Worm (Caenorhabditis elegans) whole organism, midembryonic: ENCODE results near the gene srw-36.

Source experiments
- T22C8.4 ChIP-seq: fragments of 200-800 bp; sonication (Bioruptor generic); IDR thresholded peaks from 2 replicates; pipeline ENCODE4 v1.3.6; 2022; ENCODE audit warnings: missing genetic modification characterization, missing compliant biosample characterization
- cog-1 ChIP-seq: sonication (generic microtip); optimal IDR thresholded peaks from 2 replicates; lab custom pipeline; 2016; ENCODE audit warnings: missing genetic modification characterization, missing compliant biosample characterization
- flt-1 ChIP-seq: fragments of 200-800 bp; sonication (Bioruptor generic); IDR thresholded peaks from 2 replicates; pipeline ENCODE4 v1.3.6; 2022; ENCODE audit warnings: missing genetic modification characterization, missing compliant biosample characterization
- klf-2 ChIP-seq: fragments of 200-800 bp; sonication (Bioruptor generic); conservative IDR thresholded peaks from 2 replicates; pipeline ENCODE4 v1.3.6; 2022; ENCODE audit warnings: missing genetic modification reagents, missing genetic modification characterization, missing compliant biosample characterization
- med-1 ChIP-seq: sonication (generic microtip); optimal IDR thresholded peaks from 2 replicates; lab custom pipeline; 2017; ENCODE audit warnings: missing genetic modification characterization, mild to moderate bottlenecking, missing compliant biosample characterization, antibody characterized with exemption, missing genetic modification reagents; ENCODE audit not compliant: insufficient read depth
- ref-1 ChIP-seq: fragments of 200-800 bp; sonication (Bioruptor generic); conservative IDR thresholded peaks from 2 replicates; pipeline ENCODE4 v1.3.6; 2022; ENCODE audit warnings: missing genetic modification reagents, missing genetic modification characterization, missing compliant biosample characterization
- tab-1 ChIP-seq: fragments of 200-800 bp; sonication (Bioruptor generic); IDR thresholded peaks from 2 replicates; pipeline ENCODE4 v1.3.6; 2022; ENCODE audit warnings: missing genetic modification characterization, missing compliant biosample characterization
- ztf-23 ChIP-seq: fragments of 200-800 bp; sonication (Bioruptor generic); IDR thresholded peaks from 2 replicates; pipeline ENCODE4 v1.3.6; 2022; ENCODE audit warnings: missing genetic modification reagents, missing genetic modification characterization, missing compliant biosample characterization
- ztf-29 ChIP-seq: fragments of 200-800 bp; sonication (Bioruptor generic); IDR thresholded peaks from 2 replicates; pipeline ENCODE4 v1.3.6; 2022; ENCODE audit warnings: missing genetic modification reagents, missing genetic modification characterization, missing compliant biosample characterization

srw-36 gene

DNA sequence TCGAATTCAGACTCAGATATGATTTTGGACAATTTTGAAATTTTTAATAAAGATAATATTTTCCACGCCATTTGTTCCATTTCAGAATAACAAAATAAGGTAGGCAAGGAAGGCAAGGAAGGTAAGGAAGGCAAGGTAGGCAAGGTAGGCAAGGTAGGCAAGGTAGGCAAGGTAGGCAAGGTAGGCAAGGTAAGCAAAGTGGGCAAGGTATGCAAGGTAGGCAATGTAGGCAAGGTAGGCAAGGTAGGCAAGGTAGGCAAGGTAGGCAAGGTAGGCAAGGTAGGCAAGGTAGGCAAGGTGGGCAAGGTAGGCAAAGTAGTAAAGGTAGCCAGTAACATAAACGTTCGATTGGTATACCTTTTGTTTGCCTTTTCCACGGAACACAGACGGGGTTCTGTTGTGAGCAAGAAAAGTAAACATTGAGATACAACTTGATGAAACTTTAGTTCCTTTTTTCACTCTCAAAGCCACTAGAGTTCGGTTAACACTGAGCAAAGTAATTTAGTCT lies 16.8 kb downstream of the srw-36 start, which contains the start of gene Y70C5C.1:
Gene Y70C5C.1, plus strand, starts transcription at position 458 of the 508 bp plus-strand sequence.
- TF ChIP-seq ztf-23 (GFP tag; lab: Robert Waterston, UW) (peak; percentile 67), flt-1 (GFP tag; lab: Robert Waterston, UW) (peak; percentile 73; the same call in 1 of the 2 replicates), med-1 (no peak)

DNA sequence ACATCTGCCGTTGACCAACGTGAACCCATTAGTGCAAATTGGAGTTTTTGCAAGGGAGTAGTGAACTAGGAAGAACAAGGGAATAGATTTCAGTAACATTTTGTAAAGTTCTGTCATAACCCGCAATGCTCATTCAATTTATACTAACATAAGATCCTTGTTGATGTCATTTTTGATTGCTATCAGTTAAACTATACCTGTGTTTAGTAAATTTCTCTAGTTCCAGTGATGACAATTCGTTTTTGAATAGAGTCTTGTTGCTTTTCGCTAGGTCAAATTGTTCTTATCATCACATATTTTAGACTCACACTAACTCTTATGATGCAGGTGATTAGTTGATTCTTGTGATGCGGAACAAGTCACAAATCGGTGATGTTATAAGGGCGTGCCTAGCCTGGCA lies 23.6 kb downstream of the srw-36 start, which contains the start of gene clec-9:
Gene clec-9, minus strand, starts transcription at position 101 of the 400 bp plus-strand sequence.
- no peak for TF ChIP-seq tab-1
- no peak for TF ChIP-seq T22C8.4
- no peak for TF ChIP-seq ztf-23 (GFP tag; lab: Robert Waterston, UW)
- TF ChIP-seq klf-2 (GFP tag; lab: Robert Waterston, UW) = no peak
- no peak for TF ChIP-seq ztf-29 (GFP tag; lab: Robert Waterston, UW)
- TF ChIP-seq med-1 = no peak

DNA sequence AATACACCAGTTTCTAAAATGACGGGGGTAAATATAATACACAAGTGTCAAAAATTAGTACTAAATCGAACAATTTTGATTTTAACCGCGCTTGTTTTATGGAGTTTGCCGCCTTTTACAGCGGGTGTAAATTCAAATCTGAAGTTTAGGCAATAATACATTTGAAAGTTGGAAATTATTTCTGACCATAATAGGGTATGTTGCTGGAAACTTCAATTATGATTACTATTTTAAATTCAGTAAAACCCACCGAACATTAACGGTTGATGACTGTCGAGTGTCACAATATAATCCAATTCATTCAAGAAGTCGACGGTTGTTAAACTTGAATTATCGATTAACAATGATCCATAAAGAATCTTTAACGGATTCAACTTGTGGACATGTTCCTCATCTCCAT lies 30.8 kb downstream of the srw-36 start:
- no peak for TF ChIP-seq ztf-23 (GFP tag; lab: Robert Waterston, UW)
- no peak for TF ChIP-seq klf-2 (GFP tag; lab: Robert Waterston, UW)
- no peak for TF ChIP-seq cog-1
- TF ChIP-seq T22C8.4 = no peak
- no peak for TF ChIP-seq ztf-29 (GFP tag; lab: Robert Waterston, UW)
- no peak for TF ChIP-seq tab-1
- no peak for TF ChIP-seq flt-1 (GFP tag; lab: Robert Waterston, UW)
- no peak for TF ChIP-seq med-1
- no peak for TF ChIP-seq ref-1 (GFP tag; lab: Robert Waterston, UW)

DNA sequence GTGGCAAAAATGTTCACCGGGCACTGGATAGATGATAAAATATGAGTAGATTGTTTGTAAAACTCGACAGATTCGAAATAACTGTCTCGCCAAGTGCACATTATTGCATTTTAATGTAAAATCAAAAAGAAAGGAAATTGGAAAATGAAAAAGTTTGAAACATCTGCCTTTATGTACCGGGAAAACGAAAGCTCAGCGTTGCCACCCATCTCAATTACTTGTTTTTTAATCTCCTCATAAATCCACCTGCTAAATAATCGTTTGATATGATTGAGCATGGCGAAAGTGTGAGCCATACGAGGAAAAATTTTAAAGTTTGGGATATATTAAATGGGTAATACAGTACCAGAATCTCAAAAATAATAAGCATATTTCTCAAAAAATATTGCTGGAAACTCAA lies 33.6 kb downstream of the srw-36 start, which contains the start of gene srh-137:
Gene srh-137, minus strand, starts transcription at position 101 of the 400 bp plus-strand sequence.
- TF ChIP-seq T22C8.4 (no peak), ref-1 (GFP tag; lab: Robert Waterston, UW) (no peak), med-1 (no peak), flt-1 (GFP tag; lab: Robert Waterston, UW) (no peak), cog-1 (no peak), tab-1 (no peak), ztf-23 (GFP tag; lab: Robert Waterston, UW) (no peak), klf-2 (GFP tag; lab: Robert Waterston, UW) (no peak), ztf-29 (GFP tag; lab: Robert Waterston, UW) (no peak)

DNA sequence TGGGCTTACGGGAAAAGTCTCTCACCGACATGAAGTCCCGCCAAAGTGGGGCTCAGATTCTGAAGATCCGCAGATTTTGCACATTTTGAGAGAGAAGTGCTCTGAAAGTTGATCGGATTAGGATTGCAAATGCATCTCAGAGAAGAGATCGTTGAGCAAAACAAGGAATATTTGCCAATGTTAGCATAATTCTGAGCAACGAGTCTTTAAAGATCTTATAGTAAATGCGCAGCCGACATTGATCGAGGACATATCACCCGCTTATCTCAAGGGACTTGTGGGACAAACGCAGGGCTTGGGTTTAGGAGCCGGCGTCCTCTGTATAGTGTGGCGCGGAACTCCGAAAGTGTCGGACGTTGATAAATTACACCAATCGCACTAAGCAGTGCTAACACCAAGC lies 40.8 kb downstream of the srw-36 start, which contains the start of gene nhr-112:
Gene nhr-112, minus strand, starts transcription at position 101 of the 400 bp plus-strand sequence.
- TF ChIP-seq klf-2 (GFP tag; lab: Robert Waterston, UW) (no peak), cog-1 (no peak), med-1 (no peak), tab-1 (no peak), flt-1 (GFP tag; lab: Robert Waterston, UW) (no peak), T22C8.4 (no peak), ztf-29 (GFP tag; lab: Robert Waterston, UW) (no peak), ztf-23 (GFP tag; lab: Robert Waterston, UW) (no peak), ref-1 (GFP tag; lab: Robert Waterston, UW) (no peak)

DNA sequence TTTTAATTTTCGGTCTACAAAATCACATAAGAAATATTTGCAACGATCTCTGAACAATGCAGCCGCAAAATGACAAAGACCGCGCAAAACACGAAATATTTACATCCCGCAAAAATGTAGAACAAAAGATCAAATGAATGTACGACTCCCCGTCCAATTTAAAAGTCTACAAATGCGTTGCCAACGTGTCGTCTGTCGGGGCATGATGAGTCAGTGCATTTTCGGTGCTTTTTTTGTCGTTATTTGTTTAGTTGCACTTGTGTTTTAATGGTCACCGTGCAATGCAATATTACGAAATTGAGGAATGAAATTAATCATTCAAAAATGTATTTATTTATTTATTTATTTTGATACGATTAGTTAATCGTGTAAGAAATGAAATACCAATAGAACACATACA lies 41.6 kb downstream of the srw-36 start:
- TF ChIP-seq klf-2 (GFP tag; lab: Robert Waterston, UW) = no peak
- no peak for TF ChIP-seq ztf-29 (GFP tag; lab: Robert Waterston, UW)
- TF ChIP-seq cog-1 = no peak
- TF ChIP-seq flt-1 (GFP tag; lab: Robert Waterston, UW) = no peak

DNA sequence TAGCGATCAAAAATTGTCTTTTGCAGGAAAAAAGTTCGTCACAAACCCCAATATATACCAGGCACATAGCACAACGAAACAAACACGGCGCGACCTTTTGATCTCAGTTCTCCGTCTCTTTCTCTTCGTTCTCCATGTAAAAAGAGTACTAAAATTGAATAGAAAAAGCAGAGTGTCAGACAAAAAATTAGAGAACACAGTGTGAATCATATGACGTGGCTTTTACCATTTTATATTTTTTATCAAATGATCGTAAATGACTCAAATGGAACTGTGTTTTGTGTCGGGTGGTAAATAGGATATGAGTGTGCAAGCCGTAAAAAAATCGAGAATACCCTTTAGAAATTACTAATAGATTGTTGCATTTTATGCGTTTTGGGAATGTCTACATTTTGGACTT lies 43.0 kb downstream of the srw-36 start:
- TF ChIP-seq med-1 (no peak), ref-1 (GFP tag; lab: Robert Waterston, UW) (no peak), klf-2 (GFP tag; lab: Robert Waterston, UW) (no peak), T22C8.4 (no peak), ztf-23 (GFP tag; lab: Robert Waterston, UW) (no peak), tab-1 (no peak), ztf-29 (GFP tag; lab: Robert Waterston, UW) (no peak), cog-1 (no peak), flt-1 (GFP tag; lab: Robert Waterston, UW) (no peak)

DNA sequence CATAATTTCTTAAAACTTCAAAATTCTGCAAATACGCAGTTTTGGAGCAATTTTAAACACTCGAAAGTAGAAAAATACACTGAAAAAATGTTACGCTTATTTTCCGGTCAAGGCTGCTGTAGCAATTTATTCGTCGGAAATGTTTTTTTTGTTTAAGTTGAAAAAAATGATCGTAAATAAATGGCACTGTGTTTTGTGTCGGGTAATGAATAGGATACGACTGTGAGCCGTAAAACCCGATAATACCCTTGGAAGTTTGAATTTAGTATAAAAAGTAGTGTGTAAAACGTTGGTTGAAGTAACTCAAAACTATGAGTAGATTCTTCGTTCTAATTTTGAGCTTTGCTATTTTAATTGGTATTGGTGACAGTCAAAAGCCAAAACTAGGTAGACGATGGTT lies 43.9 kb downstream of the srw-36 start, which contains the start of gene T25E12.14:
Gene T25E12.14, plus strand, starts transcription at position 301 of the 400 bp plus-strand sequence.
- TF ChIP-seq klf-2 (GFP tag; lab: Robert Waterston, UW) (no peak), med-1 (no peak), flt-1 (GFP tag; lab: Robert Waterston, UW) (no peak), cog-1 (no peak), ztf-23 (GFP tag; lab: Robert Waterston, UW) (no peak), tab-1 (no peak), ztf-29 (GFP tag; lab: Robert Waterston, UW) (no peak), ref-1 (GFP tag; lab: Robert Waterston, UW) (no peak)

DNA sequence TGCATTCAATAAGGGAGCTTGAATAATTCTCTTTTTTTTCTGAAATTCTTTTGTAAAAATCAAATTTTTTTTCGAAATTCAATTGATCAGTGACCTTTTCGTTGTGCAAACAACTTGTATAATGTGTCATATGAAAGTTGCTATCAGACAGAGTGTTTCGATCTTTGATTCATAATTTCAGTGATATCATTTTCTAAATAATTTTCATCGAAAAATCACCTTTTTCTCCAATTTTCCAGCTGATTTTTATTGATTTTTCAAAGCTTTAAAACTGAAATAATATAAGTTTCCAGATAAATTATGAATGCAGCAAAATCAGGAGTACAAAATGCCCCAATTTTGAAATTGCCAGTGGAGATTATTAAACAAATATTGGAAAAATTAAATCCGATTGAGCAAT lies 45.4 kb downstream of the srw-36 start, which contains the start of gene fbxa-127:
Gene fbxa-127, plus strand, starts transcription at position 301 of the 400 bp plus-strand sequence.
- TF ChIP-seq flt-1 (GFP tag; lab: Robert Waterston, UW) (no peak), T22C8.4 (no peak), med-1 (no peak), ztf-23 (GFP tag; lab: Robert Waterston, UW) (no peak), ztf-29 (GFP tag; lab: Robert Waterston, UW) (no peak), tab-1 (no peak), klf-2 (GFP tag; lab: Robert Waterston, UW) (no peak), ref-1 (GFP tag; lab: Robert Waterston, UW) (no peak), cog-1 (no peak)

DNA sequence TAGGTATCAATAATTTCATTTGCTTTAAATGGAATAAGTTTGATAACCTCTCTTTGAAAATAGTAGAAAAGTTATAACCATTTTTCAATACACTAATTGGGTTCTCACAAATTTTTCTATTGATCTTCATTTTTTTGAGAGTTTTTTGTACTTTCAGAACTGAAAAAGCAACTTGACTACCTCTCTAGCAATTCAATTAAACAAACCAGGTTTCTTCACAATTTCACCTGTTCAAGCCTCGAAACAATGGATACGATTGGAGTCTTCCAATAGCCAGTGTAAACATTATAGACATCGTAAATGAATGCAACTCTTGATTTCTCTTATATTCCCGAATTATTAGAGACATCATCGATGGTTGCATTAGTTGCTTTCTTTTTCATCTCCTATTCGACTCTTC lies 47.0 kb downstream of the srw-36 start, which contains the start of gene srz-99:
Gene srz-99, plus strand, starts transcription at position 301 of the 400 bp plus-strand sequence.
- TF ChIP-seq T22C8.4 (no peak), ref-1 (GFP tag; lab: Robert Waterston, UW) (no peak), med-1 (no peak), tab-1 (no peak), ztf-29 (GFP tag; lab: Robert Waterston, UW) (no peak), flt-1 (GFP tag; lab: Robert Waterston, UW) (no peak), cog-1 (no peak), ztf-23 (GFP tag; lab: Robert Waterston, UW) (no peak), klf-2 (GFP tag; lab: Robert Waterston, UW) (no peak)
